Worm (Caenorhabditis elegans) whole organism, L4 larva: ENCODE results near the gene sdc-3.

ENCODE experiments used
- dpl-1 ChIP-seq: fragments of 150-350 bp; optimal IDR thresholded peaks from 2 replicates; lab custom pipeline; 2014; ENCODE audit warnings: missing biosample characterization, missing genetic modification reagents, missing genetic modification characterization
- nhr-11 ChIP-seq: fragments of 150-350 bp; optimal IDR thresholded peaks from 2 replicates; lab custom pipeline; 2014; ENCODE audit warnings: missing biosample characterization, missing genetic modification characterization
- nhr-25 ChIP-seq: sonication (generic microtip); optimal IDR thresholded peaks from 2 replicates; lab custom pipeline; 2017; ENCODE audit warnings: missing genetic modification characterization, mild to moderate bottlenecking, missing compliant biosample characterization, antibody characterized with exemption, moderate library complexity, borderline replicate concordance; ENCODE audit not compliant: insufficient read depth
- nhr-28 ChIP-seq: fragments of 150-350 bp; optimal IDR thresholded peaks from 2 replicates; lab custom pipeline; 2014; ENCODE audit warnings: missing biosample characterization, missing genetic modification characterization
- snpc-4 ChIP-seq: fragments of 150-350 bp; optimal IDR thresholded peaks from 2 replicates; lab custom pipeline; 2014; ENCODE audit warnings: missing biosample characterization, missing genetic modification characterization
- ztf-11 ChIP-seq: fragments of 150-350 bp; optimal IDR thresholded peaks from 2 replicates; lab custom pipeline; 2014; ENCODE audit warnings: missing biosample characterization, missing genetic modification characterization

- TF ChIP-seq nhr-28 (tag; lab: Kevin White, UChicago) (no peak), snpc-4 (tag; lab: Kevin White, UChicago) (no peak), dpl-1 (no peak), nhr-11 (tag; lab: Kevin White, UChicago) (no peak), ztf-11 (tag; lab: Kevin White, UChicago) (no peak), nhr-25 (tag; lab: Kevin White, UChicago) (no peak)
Observed at ce11 chrV:15001536-15001935, 46.5 kb downstream of the sdc-3 start.
